Fruit fly (Drosophila melanogaster): ENCODE data around the gene CG6168.

Gene CG6168

DNA sequence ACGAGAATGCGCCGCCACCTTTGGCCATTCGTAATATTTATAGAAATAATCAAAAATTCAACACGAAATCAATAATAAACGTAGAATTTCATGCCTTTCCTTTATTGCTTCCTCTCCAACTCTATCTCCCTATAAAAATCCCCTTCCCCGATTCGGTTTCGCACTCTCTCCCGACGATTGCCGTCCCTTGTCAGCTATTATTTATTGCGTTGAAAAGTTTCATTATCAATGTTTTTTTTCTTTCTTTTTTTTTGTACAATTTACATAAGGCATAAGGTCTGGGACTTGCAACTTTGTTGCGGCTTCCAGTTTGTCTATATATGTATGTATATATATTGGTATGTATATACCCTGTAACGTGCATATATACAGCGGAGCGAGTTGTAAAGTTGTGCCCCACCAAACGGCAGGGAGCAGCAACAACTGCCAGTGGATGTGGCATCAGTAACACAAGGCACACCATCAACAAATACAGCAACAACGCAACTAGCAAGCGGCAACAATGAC, 42.1 kb downstream of the CG6168 start:
- no peak for TF ChIP-seq CG17801 (GFP tag; optimal IDR thresholded peaks at IDR 0.05; ENCODE audit: partially characterized antibody)

DNA sequence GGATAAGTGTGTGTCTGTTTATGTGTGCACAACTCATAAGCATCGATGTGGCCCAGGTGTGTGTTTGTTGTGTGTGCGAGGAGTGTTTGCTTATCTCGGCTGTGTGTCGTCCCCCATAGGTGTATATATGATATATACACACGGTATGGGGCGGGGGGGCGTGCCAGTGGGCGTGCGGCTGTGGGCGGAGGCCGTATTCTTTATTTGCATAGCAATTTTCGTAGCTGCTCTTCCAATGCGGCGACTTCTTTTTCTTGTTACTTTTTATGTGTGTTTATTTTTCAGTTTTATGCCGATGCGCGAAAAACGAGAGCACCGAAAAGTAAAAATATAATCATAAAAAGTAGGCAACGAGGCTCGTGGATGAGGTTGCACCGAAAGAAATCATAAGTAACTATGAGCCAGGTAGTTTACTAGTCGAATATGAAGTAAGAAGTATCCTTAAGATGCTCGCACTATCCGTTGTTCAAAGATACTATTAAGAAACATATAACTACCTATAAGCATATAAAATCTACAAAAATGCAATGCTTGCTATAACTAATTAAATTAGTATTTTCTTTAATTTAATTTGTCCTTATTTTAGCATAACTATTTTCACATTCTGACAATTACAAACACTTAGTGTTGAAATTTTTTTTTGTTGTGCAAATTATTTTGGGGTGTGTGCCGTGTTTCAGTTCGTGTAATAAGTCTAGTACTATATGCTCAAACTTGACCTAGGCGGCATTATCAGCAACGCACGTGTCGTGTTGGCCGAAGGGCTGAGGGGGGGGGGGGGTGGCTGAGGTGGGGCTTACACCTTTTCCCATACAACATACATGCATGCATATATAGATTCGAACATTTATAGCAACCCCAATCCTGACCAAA, 42.8 kb downstream of the CG6168 start:
- no peak for TF ChIP-seq CG17801 (GFP tag; optimal IDR thresholded peaks at IDR 0.05; ENCODE audit: partially characterized antibody)

DNA sequence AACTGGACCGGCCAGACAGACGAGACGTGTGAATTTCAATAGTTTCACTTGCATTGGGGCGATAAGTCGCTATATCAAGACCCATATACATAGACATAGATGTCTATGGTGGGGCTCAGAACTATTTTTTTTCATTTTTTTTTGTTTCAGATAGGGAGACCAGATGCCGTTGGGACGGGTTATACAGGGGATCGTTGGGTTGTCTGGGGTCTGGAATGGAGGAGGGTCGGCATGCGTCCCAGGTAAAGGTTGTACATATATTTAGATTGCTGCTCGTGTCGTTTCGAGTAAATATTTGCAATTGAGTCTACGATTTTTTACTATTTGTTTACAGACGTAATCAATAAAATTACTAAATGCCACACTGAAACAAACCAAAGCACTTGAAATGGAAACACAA, 45.5 kb downstream of the CG6168 start:
- TF ChIP-seq CG17801 (GFP tag; optimal IDR thresholded peaks at IDR 0.05; ENCODE audit: partially characterized antibody): no peak

DNA sequence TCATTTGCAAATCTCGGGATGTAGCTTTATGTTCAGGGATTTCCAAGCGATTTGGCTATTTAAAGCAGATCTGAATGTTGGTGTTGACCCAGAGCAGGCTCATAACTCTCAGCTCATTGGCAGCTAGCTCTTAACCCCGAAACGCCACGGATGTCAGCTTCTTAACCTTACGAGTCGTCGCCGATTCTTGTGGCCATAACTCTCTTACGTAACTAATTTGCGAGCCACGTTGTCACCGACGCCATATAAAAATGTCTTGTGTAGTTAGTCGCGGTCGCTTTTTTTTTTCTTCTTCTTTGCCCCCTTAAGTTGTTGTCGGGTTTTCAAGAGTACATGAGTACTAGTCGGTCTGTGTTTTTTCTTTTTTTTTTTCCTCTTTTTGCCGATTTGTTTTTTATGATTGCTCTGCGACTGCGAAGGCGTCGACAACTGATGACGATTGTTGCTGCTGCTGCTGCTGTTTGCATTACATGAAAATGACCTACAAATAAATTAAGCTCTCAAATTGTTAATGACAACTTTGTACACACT, 47.3 kb downstream of the CG6168 start:
- TF ChIP-seq CG17801 (GFP tag; optimal IDR thresholded peaks at IDR 0.05; ENCODE audit: partially characterized antibody): no peak

DNA sequence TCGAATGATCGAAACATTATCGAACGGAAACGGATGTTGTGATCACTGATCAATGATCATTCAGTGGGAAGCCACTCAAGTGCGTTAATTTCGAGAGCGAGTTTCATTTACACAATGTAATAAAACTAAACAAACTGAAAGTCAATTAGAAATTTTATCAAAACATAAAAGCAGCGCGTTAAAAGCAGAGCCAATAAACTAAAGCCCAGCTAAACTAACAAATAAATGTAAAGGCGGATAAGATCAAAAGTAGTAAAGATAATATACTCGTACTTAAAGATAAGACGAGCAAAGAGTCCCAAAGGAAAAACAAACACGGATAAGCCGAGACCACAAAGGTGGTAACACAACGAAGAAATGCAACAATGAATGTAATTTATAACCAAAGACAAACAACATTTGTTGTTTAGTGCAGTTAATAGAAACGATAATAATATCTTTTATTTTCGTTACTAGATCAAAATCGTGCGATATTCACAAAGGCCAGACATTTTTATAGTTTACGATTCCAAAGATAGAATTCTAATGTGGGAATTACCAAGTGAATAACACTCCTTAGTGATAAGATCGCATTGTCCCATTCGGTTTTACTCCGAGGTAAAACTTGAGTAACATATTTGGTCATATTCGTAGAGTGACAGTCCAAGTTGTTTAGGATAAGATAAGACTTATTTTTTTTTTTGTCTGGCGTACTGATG, 47.9 kb downstream of the CG6168 start:
- no peak for TF ChIP-seq CG17801 (GFP tag; optimal IDR thresholded peaks at IDR 0.05; ENCODE audit: partially characterized antibody)

DNA sequence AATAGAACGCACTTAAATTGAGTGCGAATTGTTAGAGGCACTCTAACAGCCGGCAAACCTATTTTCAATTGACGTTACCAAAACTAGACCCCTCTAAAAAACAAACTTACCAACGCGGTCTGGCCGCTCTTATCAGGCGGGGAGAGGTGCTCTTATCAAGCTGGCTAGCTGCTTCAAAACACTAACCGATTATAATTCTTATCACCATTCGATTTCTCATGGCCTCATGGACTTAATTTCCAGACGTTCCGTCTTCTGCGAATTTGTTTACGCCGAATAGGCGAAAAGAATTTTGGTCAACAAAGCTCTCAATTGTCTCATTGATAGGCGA, 48.5 kb downstream of the CG6168 start:
- no peak for TF ChIP-seq CG17801 (GFP tag; optimal IDR thresholded peaks at IDR 0.05; ENCODE audit: partially characterized antibody)

DNA sequence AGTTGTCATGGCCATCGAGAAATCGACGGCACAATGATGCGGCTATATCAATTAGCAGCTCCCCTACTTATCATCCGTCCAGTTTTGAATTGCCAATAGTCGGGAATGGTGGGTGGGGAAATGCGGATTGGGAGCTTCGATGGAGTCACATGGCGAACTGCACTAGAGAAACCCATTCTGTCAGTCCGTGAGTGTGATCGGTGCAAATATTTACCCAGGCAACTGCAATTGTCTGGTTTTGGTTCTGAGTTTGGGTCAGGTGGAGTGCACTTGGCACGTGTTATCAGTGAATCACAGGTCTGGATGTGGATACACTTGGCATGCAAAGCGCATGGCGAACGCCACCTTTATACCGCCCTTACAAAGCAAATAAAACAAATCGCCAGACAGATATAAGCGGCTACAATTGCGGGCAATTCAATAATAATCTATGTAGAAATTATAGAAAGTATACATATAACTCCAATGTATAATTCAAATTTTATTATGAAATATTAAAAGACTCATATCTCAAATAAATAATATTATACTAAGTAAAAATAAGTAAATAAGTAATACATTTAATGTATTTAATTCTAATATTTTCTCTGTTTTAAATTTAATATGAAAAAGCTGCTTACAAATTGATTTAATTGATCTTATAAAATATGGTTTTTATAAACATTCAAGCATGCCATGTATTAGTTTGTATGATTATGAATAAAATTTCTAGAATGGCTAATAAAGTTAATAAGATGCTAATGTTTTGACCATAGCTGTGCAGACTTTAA, 49.1 kb downstream of the CG6168 start:
- peak; percentile 42 for TF ChIP-seq CG17801 (GFP tag; optimal IDR thresholded peaks at IDR 0.05; ENCODE audit: partially characterized antibody)
